Fruit fly (Drosophila melanogaster) S2 (cell line): ENCODE measurements around the gene PIG-C.

ENCODE experiments used
- CG8478 ChIP-seq: fragments of >200 bp; optimal IDR thresholded peaks from 2 replicates; lab custom pipeline; 2018
- CTCF ChIP-seq, 2 experiments: fragments of >200 bp; optimal IDR thresholded peaks; 2 replicates each; lab custom pipeline; 2018

PIG-C gene

DNA sequence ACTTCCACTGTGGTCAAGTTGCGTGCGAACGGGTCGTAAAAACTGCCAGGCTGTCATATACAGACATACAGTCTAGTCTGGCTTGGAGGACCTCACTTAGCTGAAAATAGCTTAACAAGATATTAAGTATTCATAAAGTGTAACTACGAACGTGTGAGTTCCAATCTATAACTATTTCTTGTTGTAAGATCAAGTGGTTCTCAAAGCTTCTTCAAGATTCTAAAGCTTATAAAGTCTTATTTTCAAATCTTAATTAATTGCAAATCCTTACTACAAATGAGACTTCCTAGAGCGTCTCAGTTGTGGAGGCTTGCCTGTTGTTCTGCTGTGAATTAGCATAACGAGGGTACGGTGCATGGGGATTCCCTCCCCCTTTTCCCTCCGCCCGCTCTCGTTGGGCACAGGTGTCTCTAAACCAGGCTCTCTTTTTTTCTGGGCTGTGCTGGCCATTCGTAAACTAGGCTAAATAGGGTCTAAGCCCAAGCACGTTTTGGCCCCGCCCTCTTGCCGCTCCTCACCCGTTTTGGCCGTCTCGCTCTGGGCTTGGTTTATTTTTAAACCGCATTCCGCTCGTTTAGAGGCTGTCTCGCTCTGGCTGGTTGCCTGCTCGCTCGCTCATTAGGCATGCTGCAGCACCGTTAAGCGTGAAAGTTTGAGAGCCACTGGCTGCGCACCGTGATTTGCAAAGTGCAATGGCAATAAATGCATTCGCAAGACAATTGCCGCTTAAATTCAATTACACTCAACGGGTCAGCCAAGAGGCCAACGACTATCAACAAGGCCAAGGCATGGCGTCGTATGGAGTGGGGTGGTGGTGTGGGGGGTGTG is 19.2 kb upstream of the PIG-C start:
- TF ChIP-seq CTCF (optimal IDR thresholded peaks at IDR 0.05; lab: Kevin White, UChicago) (no peak), CG8478 (lab: Kevin White, UChicago) (no peak)

DNA sequence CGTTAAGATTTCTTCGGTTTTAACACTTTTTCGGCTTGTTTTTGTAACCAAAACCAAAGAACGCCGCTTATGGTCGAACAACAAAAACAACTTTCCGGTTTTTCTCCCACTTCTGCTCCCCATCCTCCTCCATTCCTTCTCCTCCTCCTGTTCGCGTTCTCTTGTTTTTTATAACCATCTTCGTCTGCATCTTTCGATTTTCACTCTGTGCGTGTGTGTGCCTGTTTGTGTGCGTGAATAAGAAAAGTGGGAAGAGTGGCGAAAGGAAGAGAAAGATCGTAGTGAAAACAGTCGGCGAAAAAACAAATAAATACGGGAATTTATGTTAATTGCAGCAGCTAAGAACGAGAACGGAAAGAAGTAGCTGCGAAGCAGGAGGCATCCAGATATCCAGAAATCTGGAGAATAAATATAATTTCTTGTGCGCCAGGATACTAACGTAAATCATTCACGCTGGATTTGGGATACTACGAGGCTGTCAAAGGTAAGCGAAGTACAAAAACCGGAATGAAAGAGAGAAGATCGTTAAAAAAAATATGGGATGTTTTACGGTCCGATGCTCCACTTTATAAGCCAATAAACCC is 18.4 kb upstream of the PIG-C start:
- TF ChIP-seq CG8478 (lab: Kevin White, UChicago) (no peak), CTCF (optimal IDR thresholded peaks at IDR 0.05; lab: Kevin White, UChicago) (no peak)

DNA sequence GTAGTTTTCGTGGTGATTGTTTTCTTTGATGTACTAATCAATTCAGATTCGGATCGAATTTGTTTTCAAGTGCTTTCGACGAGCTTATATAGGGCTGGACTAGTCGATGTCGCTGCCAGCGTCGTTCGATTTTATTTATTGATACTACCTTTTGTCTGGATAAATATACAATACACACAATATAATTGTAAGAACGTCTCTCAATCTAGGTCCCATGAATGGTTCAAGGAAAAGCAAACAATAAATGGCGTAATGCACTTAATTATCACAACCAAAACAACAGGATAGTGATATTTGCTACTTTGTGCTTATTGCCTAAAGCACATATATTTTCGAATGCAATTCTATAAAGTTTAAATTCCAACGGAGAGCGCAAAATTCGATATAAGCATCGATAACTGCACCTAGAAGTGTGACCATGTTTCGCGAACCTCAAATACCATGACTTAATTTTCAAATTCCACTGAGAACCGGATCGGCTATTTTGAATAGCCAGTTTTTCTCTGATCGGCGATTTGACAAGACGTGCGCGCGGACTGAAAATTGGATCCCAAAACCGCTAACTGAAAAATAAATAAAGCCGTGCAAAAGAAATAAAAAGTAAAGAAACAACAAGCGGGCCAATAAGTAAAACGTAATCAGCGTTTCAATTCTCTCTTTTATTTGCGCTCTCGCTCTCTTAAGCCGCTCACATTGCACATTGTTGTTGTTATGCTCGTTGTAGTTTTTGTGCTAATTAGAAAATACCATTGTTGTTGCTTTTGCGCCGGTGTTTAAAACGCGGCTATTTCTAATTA is 17.5 kb upstream of the PIG-C start, which contains the start of the genes Drsl6 and kst:
Drsl6 (minus strand) TSS at position 51 of the 797 bp plus-strand sequence.
kst (plus strand) TSS at position 493 of the 797 bp plus-strand sequence.
- no peak for TF ChIP-seq CTCF (optimal IDR thresholded peaks at IDR 0.05; lab: Kevin White, UChicago)
- no peak for TF ChIP-seq CG8478 (lab: Kevin White, UChicago)

DNA sequence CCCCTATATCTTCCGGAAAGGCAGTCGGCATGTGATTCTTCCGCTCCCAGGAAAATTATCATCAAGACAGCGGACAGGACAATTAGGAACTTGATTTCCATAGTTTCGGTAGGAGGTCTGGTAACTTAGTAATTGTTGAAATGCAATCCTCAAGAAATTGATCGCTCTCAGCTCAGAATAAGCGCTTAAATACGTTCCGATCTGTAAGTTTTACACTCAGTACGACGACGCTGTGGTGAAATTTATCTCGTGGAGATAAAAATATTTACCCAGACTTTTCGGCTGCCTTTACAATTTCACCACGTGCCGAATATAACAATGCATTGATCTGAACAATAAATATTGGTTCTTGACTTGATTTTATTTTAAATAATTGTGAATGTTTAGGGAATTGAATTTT is 16.7 kb upstream of the PIG-C start, which contains the start of gene Drsl1:
Drsl1 (minus strand) TSS at position 101 of the 400 bp plus-strand sequence.
- TF ChIP-seq CG8478 (lab: Kevin White, UChicago) = no peak
- no peak for TF ChIP-seq CTCF (optimal IDR thresholded peaks at IDR 0.05; lab: Kevin White, UChicago)

DNA sequence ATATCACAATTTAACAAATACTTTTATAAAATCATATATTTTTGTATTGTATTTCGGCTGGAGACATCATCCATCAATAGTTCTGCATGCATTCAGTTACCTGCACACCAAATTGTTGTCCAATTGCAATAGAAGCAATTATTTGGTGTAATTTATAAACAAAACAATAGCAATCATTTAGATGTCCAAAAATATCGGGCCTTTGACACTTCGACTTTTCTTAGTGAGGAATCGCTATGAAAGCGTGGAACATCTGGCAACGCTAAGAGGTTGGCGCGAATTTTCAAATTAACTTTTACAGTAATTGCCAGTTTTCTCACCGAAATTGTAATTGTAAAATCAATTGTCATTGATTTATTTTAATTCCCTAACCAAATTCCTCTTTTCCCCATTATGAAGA is 15.8 kb upstream of the PIG-C start, which contains the start of gene CG14969:
CG14969 (minus strand) TSS at position 195 of the 400 bp plus-strand sequence.
- TF ChIP-seq CTCF (optimal IDR thresholded peaks at IDR 0.05; lab: Kevin White, UChicago) = no peak
- TF ChIP-seq CG8478 (lab: Kevin White, UChicago) = no peak

DNA sequence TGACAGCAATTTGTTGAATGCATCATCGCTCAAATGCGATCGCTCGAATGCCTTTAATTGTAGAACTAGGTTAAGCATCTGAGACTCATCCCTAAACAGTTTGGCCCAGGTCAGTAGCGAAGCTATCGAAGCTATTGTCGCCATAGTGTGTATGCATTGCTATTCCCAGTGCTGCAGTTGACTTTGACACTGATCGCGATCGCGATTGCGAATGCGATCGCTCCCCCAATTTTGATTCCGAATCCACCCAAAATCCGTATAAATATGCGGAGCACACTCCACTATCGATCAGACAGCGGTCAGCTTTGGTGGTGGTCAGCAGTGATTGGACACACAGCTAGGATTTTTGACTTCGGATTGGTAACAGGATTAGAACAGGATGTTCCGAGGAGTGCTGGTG is 10.7 kb upstream of the PIG-C start, which contains the start of gene CG14961:
CG14961 (plus strand) TSS at position 301 of the 400 bp plus-strand sequence.
- TF ChIP-seq CG8478 (lab: Kevin White, UChicago) (no peak), CTCF (optimal IDR thresholded peaks at IDR 0.05; lab: Kevin White, UChicago) (no peak)

DNA sequence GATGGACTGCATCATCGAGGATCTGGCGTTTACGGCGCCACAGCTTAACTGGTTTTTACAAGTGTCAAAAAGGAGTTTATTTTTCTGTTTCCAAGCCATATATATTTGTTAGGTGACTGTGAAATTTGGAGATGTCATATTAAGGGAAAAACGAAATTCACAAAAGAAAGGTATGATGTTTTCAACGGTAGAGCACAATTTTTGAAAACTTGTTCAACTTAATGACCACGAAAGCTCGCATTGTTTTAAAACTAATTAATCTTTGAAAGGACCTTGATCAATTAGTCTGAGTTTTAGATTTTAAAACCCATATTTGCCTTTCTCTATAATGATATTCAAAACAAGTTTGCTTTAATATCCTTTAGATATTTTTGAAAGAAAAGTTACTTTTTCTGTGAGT is 9.7 kb upstream of the PIG-C start, which contains the start of gene Strip:
Strip (minus strand) TSS at position 101 of the 400 bp plus-strand sequence.
- no peak for TF ChIP-seq CG8478 (lab: Kevin White, UChicago)
- no peak for TF ChIP-seq CTCF (optimal IDR thresholded peaks at IDR 0.05; lab: Kevin White, UChicago)

DNA sequence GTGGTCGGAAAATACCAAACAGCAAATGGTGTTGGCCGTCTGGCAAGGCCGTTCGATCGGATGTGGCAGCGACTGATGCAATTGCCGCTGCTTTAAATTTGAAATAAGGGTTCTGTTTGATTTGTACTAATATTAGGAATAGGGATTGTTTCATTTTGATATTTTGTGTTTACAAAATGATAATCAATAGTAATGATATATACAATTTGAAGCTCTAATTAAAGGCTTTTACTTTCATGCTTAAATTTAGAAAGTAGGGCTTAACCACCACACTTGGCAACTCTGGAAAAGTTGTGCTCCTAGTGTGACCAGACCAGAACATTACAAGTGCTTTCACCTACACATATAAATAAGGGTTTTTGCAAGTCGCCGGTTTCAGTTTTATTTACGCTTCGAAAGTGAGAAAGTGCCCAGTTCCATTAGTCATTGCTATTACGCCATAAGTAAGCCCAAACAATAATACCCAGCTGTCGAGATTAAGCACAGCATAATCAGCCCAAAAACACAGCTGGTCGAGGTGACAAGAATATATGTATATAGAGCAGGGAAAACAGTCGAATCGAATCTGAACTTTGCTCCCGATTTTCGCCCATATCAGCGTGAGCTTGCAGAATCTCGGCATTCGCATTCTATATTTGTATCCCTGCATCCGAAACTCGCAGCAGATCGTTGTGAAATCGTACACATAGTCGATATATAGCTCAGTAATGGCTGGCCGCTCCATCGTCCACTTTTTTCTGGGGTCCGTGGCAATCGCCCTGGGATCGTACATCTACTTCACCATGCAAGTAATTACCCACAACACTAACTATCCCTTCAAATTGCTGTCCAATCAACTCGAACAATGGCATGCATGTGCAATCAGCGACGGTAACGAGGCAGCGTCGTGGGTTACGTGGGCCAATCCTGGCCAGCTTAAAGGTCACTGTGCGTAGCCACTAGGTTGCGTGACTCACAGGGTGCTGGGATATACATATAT is 7.2 kb upstream of the PIG-C start, which contains the start of gene Gtpx:
Gtpx (plus strand) TSS at position 341 of the 979 bp plus-strand sequence.
- no peak for TF ChIP-seq CTCF (optimal IDR thresholded peaks at IDR 0.05; lab: Kevin White, UChicago)
- TF ChIP-seq CG8478 (lab: Kevin White, UChicago) = no peak

DNA sequence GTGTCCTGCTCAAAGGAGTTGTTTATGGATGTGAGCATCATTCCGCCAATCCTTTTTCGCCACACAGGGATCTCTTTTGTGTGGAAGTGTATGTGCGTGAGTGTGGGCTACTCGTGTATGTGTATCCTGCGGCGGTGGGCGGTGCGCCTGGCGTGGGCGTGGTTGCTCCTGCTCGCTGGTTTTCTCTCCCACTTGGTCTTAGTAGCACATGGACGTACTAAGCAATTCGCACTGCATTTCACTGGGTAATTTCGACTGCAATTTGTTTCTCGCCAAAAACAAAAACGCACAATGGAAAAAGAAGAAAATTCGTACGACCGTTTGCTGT is 6.5 kb upstream of the PIG-C start:
- TF ChIP-seq CG8478 (lab: Kevin White, UChicago) = no peak
- no peak for TF ChIP-seq CTCF (optimal IDR thresholded peaks at IDR 0.05; lab: Kevin White, UChicago)

DNA sequence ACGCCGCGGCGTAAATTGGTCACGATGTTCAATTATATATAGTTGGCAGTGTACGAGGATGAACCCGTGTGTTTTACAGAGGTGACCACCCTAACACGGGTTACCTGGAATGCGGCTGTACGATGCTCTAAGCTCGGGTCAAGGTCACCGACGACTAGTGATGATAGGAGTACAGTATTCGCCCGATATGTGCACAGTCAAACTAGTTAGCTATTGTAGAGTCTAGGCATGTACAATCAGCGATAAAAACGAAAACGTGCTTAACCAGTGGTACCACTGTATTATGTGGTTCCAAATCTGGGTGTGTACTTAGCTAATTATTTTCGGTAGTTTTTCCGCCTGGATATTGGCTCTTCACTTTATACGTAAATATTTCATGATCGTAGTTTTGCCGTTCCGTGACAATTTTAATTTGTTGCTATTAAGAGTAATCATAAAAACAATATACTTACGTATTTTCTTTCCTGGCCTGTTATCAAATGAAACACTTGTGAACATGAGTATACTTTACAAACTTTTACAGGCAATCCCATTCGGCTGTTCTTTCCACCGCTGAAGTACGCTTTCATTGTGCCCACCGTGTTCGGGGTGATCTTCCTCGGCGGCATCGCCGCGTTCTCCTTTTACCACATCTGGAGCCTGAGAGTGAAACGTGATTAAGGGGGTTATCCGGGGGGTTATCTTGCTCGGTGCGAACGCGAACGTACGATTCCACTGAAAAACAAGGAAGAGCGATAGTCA is 1.1 kb upstream of the PIG-C start:
- no peak for TF ChIP-seq CTCF (optimal IDR thresholded peaks at IDR 0.05; lab: Kevin White, UChicago)
- no peak for TF ChIP-seq CG8478 (lab: Kevin White, UChicago)

DNA sequence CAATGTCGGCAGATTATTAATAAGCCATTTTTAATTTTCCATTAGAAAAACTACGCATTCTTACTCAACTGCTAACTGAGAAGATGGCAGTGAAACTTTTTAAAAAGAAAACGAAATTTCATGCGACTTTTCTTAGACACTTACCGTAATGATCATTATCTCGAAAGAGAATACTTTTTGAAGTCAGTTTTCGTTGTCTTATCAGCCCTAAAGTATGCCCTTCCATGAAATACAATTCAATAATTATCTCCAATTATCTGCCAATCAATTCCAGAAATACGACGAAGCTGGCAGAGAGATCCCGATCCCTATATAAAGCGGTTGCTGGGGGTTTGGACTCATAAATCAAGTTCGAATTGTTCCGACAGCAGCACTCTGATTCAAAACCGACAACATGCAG is 2.6 kb downstream of the PIG-C start, which contains the start of gene Drsl5:
Drsl5 (plus strand) TSS at position 341 of the 400 bp plus-strand sequence.
- no peak for TF ChIP-seq CTCF (optimal IDR thresholded peaks at IDR 0.05; lab: Kevin White, UChicago)
- TF ChIP-seq CG8478 (lab: Kevin White, UChicago) = no peak

DNA sequence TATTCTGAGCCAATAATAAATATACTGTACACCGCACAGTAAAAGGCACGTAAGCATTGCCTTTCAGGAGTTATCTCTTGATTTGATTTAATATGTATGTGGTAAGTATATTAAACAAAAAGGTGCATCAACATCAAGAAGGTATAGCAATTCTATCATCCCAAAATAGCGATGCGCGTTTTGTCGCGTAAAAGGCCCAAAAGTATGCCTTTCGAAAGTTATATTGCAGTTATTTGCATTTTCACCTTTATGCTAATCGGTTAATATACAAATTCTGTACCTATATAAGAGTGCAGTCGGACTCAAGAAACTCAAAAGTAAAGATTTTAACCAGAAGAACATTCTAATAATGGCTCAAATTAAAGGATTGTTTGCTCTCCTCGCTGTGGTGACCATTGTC is 3.7 kb downstream of the PIG-C start, which contains the start of gene Drsl4:
Drsl4 (plus strand) TSS at position 333 of the 400 bp plus-strand sequence.
- TF ChIP-seq CTCF (optimal IDR thresholded peaks at IDR 0.05; lab: Kevin White, UChicago) = no peak
- TF ChIP-seq CG8478 (lab: Kevin White, UChicago) = no peak
